Worm (Caenorhabditis elegans) whole organism, midembryonic: ENCODE results near the gene F45D3.3.

Experiments used
- T22C8.4 ChIP-seq: fragments of 200-800 bp; sonication (Bioruptor generic); IDR thresholded peaks from 2 replicates; pipeline ENCODE4 v1.3.6; 2022; ENCODE audit warnings: missing genetic modification characterization, missing compliant biosample characterization
- cog-1 ChIP-seq: sonication (generic microtip); optimal IDR thresholded peaks from 2 replicates; lab custom pipeline; 2016; ENCODE audit warnings: missing genetic modification characterization, missing compliant biosample characterization
- flt-1 ChIP-seq: fragments of 200-800 bp; sonication (Bioruptor generic); IDR thresholded peaks from 2 replicates; pipeline ENCODE4 v1.3.6; 2022; ENCODE audit warnings: missing genetic modification characterization, missing compliant biosample characterization
- klf-2 ChIP-seq: fragments of 200-800 bp; sonication (Bioruptor generic); conservative IDR thresholded peaks from 2 replicates; pipeline ENCODE4 v1.3.6; 2022; ENCODE audit warnings: missing genetic modification reagents, missing genetic modification characterization, missing compliant biosample characterization
- ref-1 ChIP-seq: fragments of 200-800 bp; sonication (Bioruptor generic); conservative IDR thresholded peaks from 2 replicates; pipeline ENCODE4 v1.3.6; 2022; ENCODE audit warnings: missing genetic modification reagents, missing genetic modification characterization, missing compliant biosample characterization
- tab-1 ChIP-seq: fragments of 200-800 bp; sonication (Bioruptor generic); IDR thresholded peaks from 2 replicates; pipeline ENCODE4 v1.3.6; 2022; ENCODE audit warnings: missing genetic modification characterization, missing compliant biosample characterization
- ztf-29 ChIP-seq: fragments of 200-800 bp; sonication (Bioruptor generic); IDR thresholded peaks from 2 replicates; pipeline ENCODE4 v1.3.6; 2022; ENCODE audit warnings: missing genetic modification reagents, missing genetic modification characterization, missing compliant biosample characterization

DNA sequence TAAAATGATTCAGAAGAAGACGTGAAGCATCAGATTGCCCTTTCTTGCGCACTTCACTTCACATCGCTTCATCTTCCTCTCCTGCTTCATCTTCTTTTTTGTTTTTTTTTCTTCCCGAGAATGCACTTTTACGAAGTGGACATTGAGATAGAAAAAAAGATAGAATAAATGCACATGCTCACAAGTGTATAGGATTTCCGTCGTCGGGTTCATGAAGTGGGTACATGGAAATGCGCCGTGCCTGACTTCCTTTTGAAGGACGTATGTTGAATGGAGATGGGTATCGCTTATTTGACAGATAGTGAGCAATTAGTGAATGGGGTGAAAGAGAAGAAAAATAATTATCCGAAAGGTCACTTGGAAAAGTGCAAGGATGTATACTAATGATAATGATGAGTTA lies 20.1 kb downstream of the F45D3.3 start:
- no peak for TF ChIP-seq ztf-29 (GFP tag; lab: Robert Waterston, UW)
- no peak for TF ChIP-seq T22C8.4
- no peak for TF ChIP-seq flt-1 (GFP tag; lab: Robert Waterston, UW)
- TF ChIP-seq klf-2 (GFP tag; lab: Robert Waterston, UW) = no peak
- no peak for TF ChIP-seq tab-1 (GFP tag; lab: Robert Waterston, UW)
- TF ChIP-seq cog-1 (tag; lab: Kevin White, UChicago) = no peak
- no peak for TF ChIP-seq ref-1 (GFP tag; lab: Robert Waterston, UW)
